Fruit fly (Drosophila melanogaster): Measurements from ENCODE around the gene Gr10b.

Gr10b gene

dm6 chrX:11425401-11425800 is 12.4 kb upstream of the Gr10b start:
- TF ChIP-seq CG2199 (GFP tag; IDR thresholded peaks at IDR 0.05) = no peak
- TF ChIP-seq CG11398 (GFP tag; optimal IDR thresholded peaks at IDR 0.05) = no peak
- 0 out of 3 replicates have a peak, but pooled peaks have one; percentile 12 for TF ChIP-seq Dbx (GFP tag; IDR thresholded peaks at IDR 0.05)
- TF ChIP-seq CG13894 (tag; optimal IDR thresholded peaks at IDR 0.05) = no peak
- no peak for TF ChIP-seq CG34376 (GFP tag; optimal IDR thresholded peaks at IDR 0.05)
- 0 out of 2 replicates have a peak, but pooled peaks have one; percentile 34 for TF ChIP-seq crol (GFP tag; IDR thresholded peaks at IDR 0.05)
- TF ChIP-seq Dip2 (GFP tag; IDR thresholded peaks at IDR 0.05) = no peak
- TF ChIP-seq sug (tag; optimal IDR thresholded peaks at IDR 0.05) = peak; percentile 13
- peak; percentile 54 for TF ChIP-seq Med (GFP tag)
- no peak for TF ChIP-seq CG10543 (GFP tag; optimal IDR thresholded peaks at IDR 0.05)
- TF ChIP-seq Pdp1 (GFP tag; optimal IDR thresholded peaks at IDR 0.05) = peak in 1 of 2 experiments; percentile 83
- 0 out of 4 replicates have a peak, but pooled peaks have one; percentile 43 for TF ChIP-seq chinmo (GFP tag; IDR thresholded peaks at IDR 0.05; ENCODE audit: partially characterized antibody)
- peak; percentile 14 for TF ChIP-seq CG12769 (tag; optimal IDR thresholded peaks at IDR 0.05)
- no peak for TF ChIP-seq ara (GFP tag; IDR thresholded peaks at IDR 0.05)

- no peak for TF ChIP-seq HmgD (GFP tag; optimal IDR thresholded peaks at IDR 0.05)
- TF ChIP-seq nerfin-2 (GFP tag; IDR thresholded peaks at IDR 0.05; ENCODE audit: partially characterized antibody) = no peak
- TF ChIP-seq exex (tag; optimal IDR thresholded peaks at IDR 0.05) = peak; percentile 89
- TF ChIP-seq crp (GFP tag; optimal IDR thresholded peaks at IDR 0.05) = no peak
- TF ChIP-seq CkIIα-i1 (GFP tag; IDR thresholded peaks at IDR 0.05) = no peak
- no peak for TF ChIP-seq sc (optimal IDR thresholded peaks at IDR 0.05)
- no peak for TF ChIP-seq sc (GFP tag; optimal IDR thresholded peaks at IDR 0.05)
- TF ChIP-seq Hr78 (GFP tag; optimal IDR thresholded peaks at IDR 0.05) = no peak
- TF ChIP-seq CG30431 (GFP tag; optimal IDR thresholded peaks at IDR 0.05) = no peak
Observed at dm6 chrX:11424512-11424911, 11.5 kb upstream of the Gr10b start.

dm6 chrX:11423277-11423717 is 10.3 kb upstream of the Gr10b start:
- TF ChIP-seq Bteb2 (GFP tag; optimal IDR thresholded peaks at IDR 0.05) = peak; percentile 84
- peak; percentile 70; the same call in 2 of the 3 replicates for TF ChIP-seq ken (GFP tag; IDR thresholded peaks at IDR 0.05)
- peak; percentile 79; the same call in 1 of the 2 replicates for TF ChIP-seq rib (GFP tag; IDR thresholded peaks at IDR 0.05)
- TF ChIP-seq scrt (GFP tag; optimal IDR thresholded peaks at IDR 0.05) = peak; percentile 85
- TF ChIP-seq CG12659 (GFP tag; optimal IDR thresholded peaks at IDR 0.05) = peak; percentile 94
- TF ChIP-seq ind (GFP tag; optimal IDR thresholded peaks at IDR 0.05) = peak; percentile 91
- peak; percentile 84 for TF ChIP-seq H2.0 (GFP tag; IDR thresholded peaks at IDR 0.05)
- TF ChIP-seq CG14050 (GFP tag; IDR thresholded peaks at IDR 0.05) = peak; percentile 87
- peak; percentile 58 for TF ChIP-seq Hey (tag; optimal IDR thresholded peaks at IDR 0.05)
- peak; percentile 73 for TF ChIP-seq ap (GFP tag; IDR thresholded peaks at IDR 0.05)
- TF ChIP-seq CG17361 (GFP tag; IDR thresholded peaks at IDR 0.05) = peak; percentile 85
- TF ChIP-seq nom (GFP tag; optimal IDR thresholded peaks at IDR 0.05) = no peak
- TF ChIP-seq CG12769 (tag; optimal IDR thresholded peaks at IDR 0.05) = peak; percentile 95
- TF ChIP-seq en (GFP tag; optimal IDR thresholded peaks at IDR 0.05) = peak; percentile 88
- peak; percentile 78 for TF ChIP-seq sima (GFP tag; optimal IDR thresholded peaks at IDR 0.05)
- peak; percentile 79 for TF ChIP-seq CG6683 (GFP tag; optimal IDR thresholded peaks at IDR 0.05)
- no peak for TF ChIP-seq CG9797 (GFP tag; optimal IDR thresholded peaks at IDR 0.05)
- peak; percentile 86 for TF ChIP-seq cas (GFP tag; IDR thresholded peaks at IDR 0.05)
- TF ChIP-seq NfI (GFP tag; optimal IDR thresholded peaks at IDR 0.05) = peak; percentile 89
- peak; percentile 53; the same call in 1 of the 2 replicates for TF ChIP-seq CG10959 (GFP tag; IDR thresholded peaks at IDR 0.05)
- TF ChIP-seq CG12236 (GFP tag; optimal IDR thresholded peaks at IDR 0.05) = peak; percentile 77
- TF ChIP-seq CG6854 (GFP tag; optimal IDR thresholded peaks at IDR 0.05) = peak; percentile 88
- peak; percentile 9 for TF ChIP-seq pzg (GFP tag; optimal IDR thresholded peaks at IDR 0.05)
- peak; percentile 82; the same call in 2 of the 3 replicates for TF ChIP-seq ase (GFP tag; IDR thresholded peaks at IDR 0.05)
- TF ChIP-seq sr (GFP tag; IDR thresholded peaks at IDR 0.05) = peak; percentile 48; the same call in 1 of the 3 replicates
- no peak for TF ChIP-seq kni (GFP tag; optimal IDR thresholded peaks at IDR 0.05)
